Fruit fly (Drosophila melanogaster) whole organism, embryonic: Measurements from ENCODE around the gene al.

Experiments used
- Atf6 ChIP-seq: fragments of 200-800 bp; sonication (Bioruptor generic); IDR thresholded peaks from 2 replicates; pipeline ENCODE4 v1.3.6; 2022; ENCODE audit warnings: missing biosample characterization, missing genetic modification characterization
- Bdp1 ChIP-seq: fragments of 200-800 bp; sonication (Bioruptor generic); optimal IDR thresholded peaks from 3 replicates; lab custom pipeline; 2016; ENCODE audit warnings: missing biosample characterization, missing genetic modification characterization
- CG1024 ChIP-seq: fragments of 200-800 bp; sonication (Bioruptor generic); IDR thresholded peaks from 2 replicates; pipeline ENCODE4 v1.3.6; 2022; ENCODE audit warnings: missing biosample characterization, missing genetic modification characterization
- CG10267 ChIP-seq: fragments of 200-800 bp; sonication (Bioruptor generic); optimal IDR thresholded peaks from 2 replicates; lab custom pipeline; 2018; ENCODE audit warnings: missing biosample characterization, mild to moderate bottlenecking, missing genetic modification characterization, moderate library complexity
- CG10321 ChIP-seq: fragments of 200-800 bp; sonication (Bioruptor generic); IDR thresholded peaks from 2 replicates; pipeline ENCODE4 v1.3.6; 2022; ENCODE audit warnings: missing biosample characterization, missing genetic modification characterization
- CG12942 ChIP-seq: fragments of 200-800 bp; sonication (Bioruptor generic); optimal IDR thresholded peaks from 3 replicates; lab custom pipeline; 2016; ENCODE audit warnings: missing biosample characterization, missing genetic modification characterization
- CG13287 ChIP-seq: fragments of 200-800 bp; sonication (Bioruptor generic); IDR thresholded peaks from 2 replicates; pipeline ENCODE4 v1.3.6; 2022; ENCODE audit warnings: missing biosample characterization, missing genetic modification characterization; ENCODE audit not compliant: partially characterized antibody
- CG14014 ChIP-seq: fragments of 200-800 bp; sonication (Bioruptor generic); IDR thresholded peaks from 2 replicates; pipeline ENCODE4 v1.3.6; 2022; ENCODE audit warnings: missing biosample characterization, missing genetic modification characterization
- CG17385 ChIP-seq: fragments of 200-800 bp; sonication (Bioruptor generic); optimal IDR thresholded peaks from 3 replicates; lab custom pipeline; 2018; ENCODE audit warnings: missing biosample characterization, mild to moderate bottlenecking, missing genetic modification characterization
- CG30431 ChIP-seq: fragments of 200-800 bp; sonication (Bioruptor generic); optimal IDR thresholded peaks from 2 replicates; lab custom pipeline; 2017; ENCODE audit warnings: missing biosample characterization, missing genetic modification characterization
- CG31365 ChIP-seq: fragments of 200-800 bp; sonication (Bioruptor generic); optimal IDR thresholded peaks from 2 replicates; lab custom pipeline; 2018; ENCODE audit warnings: missing biosample characterization, mild to moderate bottlenecking, missing genetic modification characterization
- CG31388 ChIP-seq: fragments of 200-800 bp; sonication (Bioruptor generic); optimal IDR thresholded peaks from 2 replicates; lab custom pipeline; 2016; ENCODE audit warnings: missing biosample characterization, missing genetic modification characterization
- CG34422 ChIP-seq: fragments of 200-800 bp; sonication (Bioruptor generic); IDR thresholded peaks from 3 replicates; pipeline ENCODE4 v1.3.6; 2022; ENCODE audit warnings: missing biosample characterization, missing genetic modification characterization
- CG3838 ChIP-seq: fragments of 200-800 bp; sonication (Bioruptor generic); optimal IDR thresholded peaks from 3 replicates; lab custom pipeline; 2016; ENCODE audit warnings: missing biosample characterization, missing genetic modification characterization
- CG7556 ChIP-seq: fragments of 200-800 bp; sonication (Bioruptor generic); optimal IDR thresholded peaks from 2 replicates; lab custom pipeline; 2017; ENCODE audit warnings: missing biosample characterization, mild to moderate bottlenecking, missing genetic modification characterization
- CG8924 ChIP-seq: fragments of 200-800 bp; optimal IDR thresholded peaks from 3 replicates; lab custom pipeline; 2019; ENCODE audit warnings: missing biosample characterization, mild to moderate bottlenecking, missing genetic modification characterization, moderate library complexity
- CkIIα-i1 ChIP-seq: fragments of 200-800 bp; sonication (Bioruptor generic); IDR thresholded peaks from 2 replicates; pipeline ENCODE4 v1.3.6; 2022; ENCODE audit warnings: missing biosample characterization, missing genetic modification characterization
- D19B ChIP-seq: fragments of 200-800 bp; sonication (Bioruptor generic); optimal IDR thresholded peaks from 2 replicates; lab custom pipeline; 2017; ENCODE audit warnings: missing biosample characterization, mild to moderate bottlenecking, missing genetic modification characterization
- Dad ChIP-seq: fragments of 200-800 bp; sonication (Bioruptor generic); optimal IDR thresholded peaks from 3 replicates; lab custom pipeline; 2016; ENCODE audit warnings: missing biosample characterization, missing genetic modification characterization
- Dip2 ChIP-seq: fragments of 200-800 bp; sonication (Bioruptor generic); IDR thresholded peaks from 2 replicates; pipeline ENCODE4 v1.3.6; 2022; ENCODE audit warnings: missing biosample characterization, missing genetic modification characterization
- Doc2 ChIP-seq: fragments of 200-800 bp; sonication (Bioruptor generic); IDR thresholded peaks from 2 replicates; pipeline ENCODE4 v1.3.6; 2022; ENCODE audit warnings: missing biosample characterization, missing genetic modification characterization
- Eip74EF ChIP-seq, 2 experiments: fragments of 200-800 bp in 1 of 2; fragments of >200 bp in 1 of 2; sonication (Bioruptor generic) in 1 of 2; optimal IDR thresholded peaks; 2 replicates each; lab custom pipeline; 2017 to 2019; ENCODE audit warnings: missing biosample characterization in 2 of 2, missing genetic modification characterization in 2 of 2, mild to moderate bottlenecking in 1 of 2, moderate library complexity in 1 of 2
- H2.0 ChIP-seq: fragments of 200-800 bp; sonication (Bioruptor generic); IDR thresholded peaks from 2 replicates; pipeline ENCODE4 v1.3.6; 2022; ENCODE audit warnings: missing biosample characterization, missing genetic modification characterization
- Hand ChIP-seq: fragments of 200-800 bp; sonication (Bioruptor generic); optimal IDR thresholded peaks from 2 replicates; lab custom pipeline; 2017; ENCODE audit warnings: mild to moderate bottlenecking, missing biosample characterization, missing genetic modification reagents, missing genetic modification characterization
- Meics ChIP-seq: fragments of 200-800 bp; sonication (Bioruptor generic); optimal IDR thresholded peaks from 2 replicates; lab custom pipeline; 2017; ENCODE audit warnings: missing biosample characterization, mild to moderate bottlenecking, missing genetic modification characterization
- Optix ChIP-seq: fragments of 200-800 bp; sonication (Bioruptor generic); IDR thresholded peaks from 3 replicates; pipeline ENCODE4 v1.3.6; 2022; ENCODE audit warnings: missing biosample characterization, missing genetic modification characterization
- TFAM ChIP-seq: fragments of 200-800 bp; sonication (Bioruptor generic); optimal IDR thresholded peaks from 2 replicates; lab custom pipeline; 2017; ENCODE audit warnings: missing biosample characterization, missing genetic modification characterization, inconsistent platforms
- Trl ChIP-seq, 3 experiments: fragments of >200 bp in 2 of 3; fragments of 200-800 bp in 1 of 3; sonication (Bioruptor generic) in 1 of 3; optimal IDR thresholded peaks; 2 replicates in 1 of 3; 3 replicates in 2 of 3; lab custom pipeline; 2016 to 2017; ENCODE audit warnings: missing biosample characterization in 1 of 3, missing genetic modification characterization in 1 of 3
- Vsx1 ChIP-seq: fragments of 200-800 bp; sonication (Bioruptor generic); optimal IDR thresholded peaks from 2 replicates; lab custom pipeline; 2017; ENCODE audit warnings: missing biosample characterization, mild to moderate bottlenecking, missing genetic modification characterization, missing genetic modification reagents
- cad ChIP-seq: fragments of >200 bp; optimal IDR thresholded peaks from 2 replicates; lab custom pipeline; 2017; ENCODE audit warnings: missing biosample characterization, missing genetic modification characterization
- corto ChIP-seq: fragments of 200-800 bp; sonication (Bioruptor generic); optimal IDR thresholded peaks from 2 replicates; lab custom pipeline; 2016; ENCODE audit warnings: missing biosample characterization, mild to moderate bottlenecking, missing genetic modification characterization, moderate library complexity
- crol ChIP-seq: fragments of 200-800 bp; sonication (Bioruptor generic); IDR thresholded peaks from 2 replicates; pipeline ENCODE4 v1.3.6; 2022; ENCODE audit warnings: missing biosample characterization, missing genetic modification characterization
- danr ChIP-seq: fragments of 200-800 bp; sonication (Bioruptor generic); IDR thresholded peaks from 2 replicates; pipeline ENCODE4 v1.3.6; 2022; ENCODE audit warnings: missing biosample characterization, missing genetic modification characterization
- en ChIP-seq: fragments of 200-800 bp; sonication (Bioruptor generic); optimal IDR thresholded peaks from 2 replicates; lab custom pipeline; 2016; ENCODE audit warnings: missing biosample characterization, missing genetic modification characterization
- eve ChIP-seq, 2 experiments: fragments of >200 bp; optimal IDR thresholded peaks; 2 replicates each; lab custom pipeline; 2017; ENCODE audit warnings: missing biosample characterization in 2 of 2, missing genetic modification characterization in 2 of 2
- fd102C ChIP-seq: fragments of 200-800 bp; sonication (Bioruptor generic); optimal IDR thresholded peaks from 2 replicates; lab custom pipeline; 2018; ENCODE audit warnings: missing biosample characterization, mild to moderate bottlenecking, missing genetic modification characterization, moderate library complexity
- fd64A ChIP-seq: fragments of 200-800 bp; sonication (Bioruptor generic); optimal IDR thresholded peaks from 3 replicates; lab custom pipeline; 2018; ENCODE audit warnings: missing biosample characterization, mild to moderate bottlenecking, missing genetic modification characterization
- insv ChIP-seq, 2 experiments: fragments of 200-800 bp; sonication (Bioruptor generic); optimal IDR thresholded peaks; 3 replicates each; lab custom pipeline; 2016 to 2018; ENCODE audit warnings: missing biosample characterization in 2 of 2, missing genetic modification characterization in 2 of 2
- otp ChIP-seq: fragments of 200-800 bp; sonication (Bioruptor generic); IDR thresholded peaks from 3 replicates; pipeline ENCODE4, ENCODE4 v1.3.6; 2022; ENCODE audit warnings: missing biosample characterization, missing genetic modification characterization
- pita ChIP-seq: fragments of 200-800 bp; sonication (Bioruptor generic); optimal IDR thresholded peaks from 2 replicates; lab custom pipeline; 2017; ENCODE audit warnings: missing biosample characterization, mild to moderate bottlenecking, missing genetic modification characterization
- ranshi ChIP-seq: fragments of 200-800 bp; sonication (Bioruptor generic); IDR thresholded peaks from 2 replicates; pipeline ENCODE4 v1.3.6; 2022; ENCODE audit warnings: missing biosample characterization, missing genetic modification characterization
- sens-2 ChIP-seq: fragments of 200-800 bp; sonication (Bioruptor generic); IDR thresholded peaks from 2 replicates; pipeline ENCODE4 v1.3.6; 2022; ENCODE audit warnings: missing biosample characterization, missing genetic modification characterization
- sim ChIP-seq: fragments of 200-800 bp; sonication (Bioruptor generic); IDR thresholded peaks from 2 replicates; pipeline ENCODE4 v1.3.6; 2022; ENCODE audit warnings: missing biosample characterization, missing genetic modification characterization
- sna ChIP-seq: fragments of 200-800 bp; sonication (Bioruptor generic); IDR thresholded peaks from 2 replicates; pipeline ENCODE4 v1.3.6; 2022; ENCODE audit warnings: missing biosample characterization, missing genetic modification characterization; ENCODE audit not compliant: partially characterized antibody
- sqz ChIP-seq: fragments of 200-800 bp; sonication (Bioruptor generic); optimal IDR thresholded peaks from 3 replicates; lab custom pipeline; 2018; ENCODE audit warnings: missing biosample characterization, mild to moderate bottlenecking, missing genetic modification characterization
- tup ChIP-seq: fragments of 200-800 bp; sonication (Bioruptor generic); optimal IDR thresholded peaks from 2 replicates; lab custom pipeline; 2016; ENCODE audit warnings: missing biosample characterization, mild to moderate bottlenecking, missing genetic modification characterization, moderate library complexity
- wdn ChIP-seq: fragments of 200-800 bp; sonication (Bioruptor generic); IDR thresholded peaks from 2 replicates; pipeline ENCODE4 v1.3.6; 2022; ENCODE audit warnings: missing biosample characterization, missing genetic modification characterization
- zen2 ChIP-seq: fragments of 200-800 bp; sonication (Bioruptor generic); IDR thresholded peaks from 3 replicates; pipeline ENCODE4 v1.3.6; 2022; ENCODE audit warnings: missing biosample characterization, missing genetic modification characterization; ENCODE audit not compliant: partially characterized antibody

al gene

dm6 chr2L:430820-431628, 53.1 kb downstream of the al start, which contains the start of gene ex (continued):
- TF ChIP-seq otp: peak; percentile 16; the same call in 1 of the 3 replicates
- no peak for TF ChIP-seq CG30431 (GFP tag; lab: Kevin White, UChicago)
- TF ChIP-seq CG17385 (GFP tag; lab: Kevin White, UChicago): peak; percentile 52
- peak; percentile 58 for TF ChIP-seq Atf6
- peak; percentile 21 for TF ChIP-seq sqz
- TF ChIP-seq CG13287 (GFP tag; lab: Robert Waterston, UW): peak; percentile 24; the same call in 1 of the 2 replicates
- TF ChIP-seq wdn (GFP tag; lab: Robert Waterston, UW): no peak
- TF ChIP-seq danr (GFP tag; lab: Robert Waterston, UW): no peak; the same call in 1 of the 2 replicates
- no peak for TF ChIP-seq CG34422 (GFP tag; lab: Robert Waterston, UW)
- TF ChIP-seq Dip2 (GFP tag; lab: Robert Waterston, UW): no peak
- TF ChIP-seq cad (GFP tag; lab: Kevin White, UChicago): peak; percentile 61
- TF ChIP-seq TFAM (GFP tag; lab: Kevin White, UChicago): peak; percentile 4
- peak; percentile 84 for TF ChIP-seq CG8924 (tag; lab: Kevin White, UChicago)
- no peak for TF ChIP-seq Doc2 (GFP tag; lab: Robert Waterston, UW)
- 0 out of 2 replicates have a peak, but pooled peaks have one; percentile 21 for TF ChIP-seq crol (GFP tag; lab: Robert Waterston, UW)
- TF ChIP-seq fd102C (GFP tag; lab: Kevin White, UChicago): peak; percentile 61
- TF ChIP-seq zen2: peak; percentile 52; the same call in 2 of the 3 replicates
- peak; percentile 67; the same call in 1 of the 2 replicates for TF ChIP-seq CG14014
- TF ChIP-seq eve (GFP tag; optimal IDR thresholded peaks at IDR 0.05; lab: Kevin White, UChicago): peak in 1 of 2 experiments; percentile 65
- peak; percentile 33 for TF ChIP-seq CG7556 (GFP tag; lab: Kevin White, UChicago)
- TF ChIP-seq Dad (GFP tag; lab: Kevin White, UChicago): no peak
- TF ChIP-seq fd64A (GFP tag; lab: Kevin White, UChicago): peak; percentile 83
- peak; percentile 62 for TF ChIP-seq Vsx1 (GFP tag; lab: Kevin White, UChicago)
- TF ChIP-seq CG31388 (GFP tag; lab: Kevin White, UChicago): no peak
- no peak for TF ChIP-seq tup
- no peak for TF ChIP-seq CG3838 (GFP tag; lab: Kevin White, UChicago)
- peak; percentile 47; the same call in 1 of the 2 replicates for TF ChIP-seq CG10321 (GFP tag; lab: Robert Waterston, UW)
- 0 out of 2 replicates have a peak, but pooled peaks have one; percentile 7 for TF ChIP-seq sim
- no peak for TF ChIP-seq CkIIα-i1 (GFP tag; lab: Robert Waterston, UW)
- no peak for TF ChIP-seq pita
- peak; percentile 72 for TF ChIP-seq Meics (GFP tag; lab: Kevin White, UChicago)
- TF ChIP-seq sens-2 (GFP tag; lab: Robert Waterston, UW): no peak
- no peak for TF ChIP-seq H2.0 (GFP tag; lab: Robert Waterston, UW)
- TF ChIP-seq CG12942 (GFP tag; lab: Kevin White, UChicago): no peak
- TF ChIP-seq Trl (optimal IDR thresholded peaks at IDR 0.05; lab: Kevin White, UChicago): peak; percentile 50 to 56
- peak; percentile 23 for TF ChIP-seq Trl (GFP tag; optimal IDR thresholded peaks at IDR 0.05; lab: Kevin White, UChicago)
- TF ChIP-seq D19B: no peak
- TF ChIP-seq en (GFP tag; lab: Kevin White, UChicago): peak; percentile 7
- no peak for TF ChIP-seq CG1024 (GFP tag; lab: Robert Waterston, UW)
- TF ChIP-seq CG10267 (tag; lab: Kevin White, UChicago): no peak
- TF ChIP-seq sna: no peak
- TF ChIP-seq Eip74EF (GFP tag; optimal IDR thresholded peaks at IDR 0.05; lab: Kevin White, UChicago): peak in 1 of 2 experiments; percentile 37
- TF ChIP-seq Bdp1 (GFP tag; lab: Kevin White, UChicago): no peak
- TF ChIP-seq CG31365: peak; percentile 71
- no peak; the same call in 1 of the 2 replicates for TF ChIP-seq ranshi (GFP tag; lab: Robert Waterston, UW)
- TF ChIP-seq Hand (GFP tag; lab: Kevin White, UChicago): no peak
- TF ChIP-seq Optix (GFP tag; lab: Robert Waterston, UW): no peak
- peak in 1 of 2 experiments; percentile 80 for TF ChIP-seq insv (GFP tag; optimal IDR thresholded peaks at IDR 0.05; lab: Kevin White, UChicago)
- TF ChIP-seq corto (GFP tag; lab: Kevin White, UChicago): peak; percentile 48
